Fruit fly (Drosophila melanogaster): ENCODE results near the gene Mob2.

Gene Mob2

DNA sequence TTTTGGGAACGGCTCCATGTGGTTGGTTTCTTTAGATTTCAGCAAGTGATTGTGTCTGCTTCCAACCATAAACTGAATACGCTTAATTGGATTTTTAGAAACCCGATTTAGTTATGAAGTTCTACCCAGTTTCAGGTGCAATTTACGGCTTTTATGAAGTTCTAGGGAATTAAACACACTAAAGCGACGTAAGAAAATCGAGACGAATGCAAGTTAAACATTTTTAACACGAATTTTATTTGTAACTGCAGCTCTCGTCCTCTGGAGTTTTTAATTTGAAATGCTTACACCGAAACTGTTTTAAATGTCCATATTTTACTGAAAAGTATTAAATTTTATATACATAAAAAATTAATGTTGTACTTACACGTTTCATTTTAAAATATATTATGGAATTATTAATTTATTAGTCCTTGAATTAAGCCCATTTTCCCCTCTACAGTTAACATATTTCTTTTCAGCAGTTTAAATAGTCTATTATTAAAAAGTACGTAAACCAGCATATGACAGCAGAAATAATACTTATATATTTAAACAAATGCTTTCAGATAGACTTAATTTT is 2.0 kb upstream of the Mob2 start, which contains the start of the genes CG46412 and CG33267:
Gene CG46412, minus strand, starts transcription at position 101 of the 562 bp plus-strand sequence.
Gene CG33267, plus strand, starts transcription at position 512 of the 562 bp plus-strand sequence.
- no peak for TF ChIP-seq CG10348 (GFP tag; IDR thresholded peaks at IDR 0.05)
- TF ChIP-seq CG9948 (tag; optimal IDR thresholded peaks at IDR 0.05): no peak
- TF ChIP-seq CG32121 (GFP tag; IDR thresholded peaks at IDR 0.05): no peak
- TF ChIP-seq rn (GFP tag; IDR thresholded peaks at IDR 0.05): no peak
- TF ChIP-seq Pif1A (GFP tag; optimal IDR thresholded peaks at IDR 0.05): no peak
- TF ChIP-seq D1 (tag; optimal IDR thresholded peaks at IDR 0.05): no peak
- no peak for TF ChIP-seq CG8301 (tag; optimal IDR thresholded peaks at IDR 0.05)
- TF ChIP-seq CG17806 (tag; optimal IDR thresholded peaks at IDR 0.05): no peak
- no peak for TF ChIP-seq CG13204 (GFP tag; optimal IDR thresholded peaks at IDR 0.05)
- TF ChIP-seq gl (tag; optimal IDR thresholded peaks at IDR 0.05): no peak
- TF ChIP-seq CG14655 (GFP tag; optimal IDR thresholded peaks at IDR 0.05): no peak

DNA sequence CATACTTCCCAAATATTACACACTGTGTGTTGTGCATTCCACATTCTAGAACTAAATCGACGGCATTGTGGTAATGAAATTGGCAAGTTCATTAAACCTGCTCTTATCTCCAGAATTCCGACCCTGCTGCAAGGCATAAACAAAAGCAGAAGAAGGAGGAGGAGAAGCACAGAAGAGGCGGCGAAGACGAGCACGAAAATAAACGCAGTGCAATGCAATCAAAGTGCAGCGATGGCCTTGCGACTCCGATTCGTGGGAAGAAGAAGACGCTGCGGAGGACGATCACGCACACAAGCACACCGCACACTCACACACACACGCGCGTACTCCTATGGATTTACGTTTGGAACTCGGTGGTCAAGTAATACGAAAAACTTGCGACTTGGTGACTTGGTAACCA is 1.1 kb downstream of the Mob2 start:
- TF ChIP-seq Pif1A (GFP tag; optimal IDR thresholded peaks at IDR 0.05) (no peak), Ets98B (GFP tag; IDR thresholded peaks at IDR 0.05) (no peak), D1 (tag; optimal IDR thresholded peaks at IDR 0.05) (no peak), CG15710 (tag; optimal IDR thresholded peaks at IDR 0.05) (no peak), rn (GFP tag; IDR thresholded peaks at IDR 0.05) (no peak), CG13204 (GFP tag; optimal IDR thresholded peaks at IDR 0.05) (peak; percentile 60), Snoo (tag; optimal IDR thresholded peaks at IDR 0.05) (no peak), CG14655 (GFP tag; optimal IDR thresholded peaks at IDR 0.05) (no peak), fd96Ca (GFP tag; IDR thresholded peaks at IDR 0.05) (no peak), CG8159 (tag; optimal IDR thresholded peaks at IDR 0.05) (no peak), EcR (GFP tag; optimal IDR thresholded peaks at IDR 0.05) (peak; percentile 97), CG17806 (tag; optimal IDR thresholded peaks at IDR 0.05) (no peak), CG10348 (GFP tag; IDR thresholded peaks at IDR 0.05) (no peak), CG32121 (GFP tag; IDR thresholded peaks at IDR 0.05) (no peak), gl (tag; optimal IDR thresholded peaks at IDR 0.05) (no peak), CG8301 (tag; optimal IDR thresholded peaks at IDR 0.05) (no peak), CG4496 (GFP tag; IDR thresholded peaks at IDR 0.05) (0 out of 3 replicates have a peak, but pooled peaks have one; percentile 9)

DNA sequence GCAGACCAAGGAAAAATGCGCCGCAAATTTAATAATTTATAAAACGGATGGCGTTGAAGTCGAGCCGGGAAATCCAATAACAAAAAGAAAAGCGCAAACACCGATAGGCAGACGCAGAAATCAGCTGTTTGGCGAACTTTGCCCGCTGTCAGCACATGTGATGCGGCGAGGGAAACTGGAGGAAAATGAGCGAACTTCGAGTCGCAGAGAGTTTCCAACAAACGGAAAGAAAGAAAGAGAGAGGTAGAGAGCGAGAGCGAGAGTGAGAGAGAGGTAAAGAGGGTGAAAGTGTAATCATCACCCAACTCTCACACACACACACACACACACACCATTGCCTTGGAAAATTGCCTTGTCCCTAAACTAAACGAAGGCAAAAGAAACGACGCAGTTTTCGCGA is 4.8 kb downstream of the Mob2 start:
- TF ChIP-seq Pif1A (GFP tag; optimal IDR thresholded peaks at IDR 0.05) (peak; percentile 50), fd96Ca (GFP tag; IDR thresholded peaks at IDR 0.05) (peak; percentile 78), CG14655 (GFP tag; optimal IDR thresholded peaks at IDR 0.05) (peak; percentile 77), rn (GFP tag; IDR thresholded peaks at IDR 0.05) (no peak), CG32121 (GFP tag; IDR thresholded peaks at IDR 0.05) (peak; percentile 26; the same call in 1 of the 2 replicates), CG9948 (tag; optimal IDR thresholded peaks at IDR 0.05) (peak; percentile 9), CG8159 (tag; optimal IDR thresholded peaks at IDR 0.05) (peak; percentile 9), EcR (GFP tag; optimal IDR thresholded peaks at IDR 0.05) (peak; percentile 6), Snoo (tag; optimal IDR thresholded peaks at IDR 0.05) (no peak), gl (tag; optimal IDR thresholded peaks at IDR 0.05) (peak; percentile 89), CG10348 (GFP tag; IDR thresholded peaks at IDR 0.05) (no peak), D1 (tag; optimal IDR thresholded peaks at IDR 0.05) (no peak), Pif1B (GFP tag; optimal IDR thresholded peaks at IDR 0.05) (peak; percentile 6), CG8301 (tag; optimal IDR thresholded peaks at IDR 0.05) (peak; percentile 73), CG15710 (tag; optimal IDR thresholded peaks at IDR 0.05) (no peak), CG13204 (GFP tag; optimal IDR thresholded peaks at IDR 0.05) (peak; percentile 73), CG4496 (GFP tag; IDR thresholded peaks at IDR 0.05) (peak; percentile 74), CG12605 (GFP tag; IDR thresholded peaks at IDR 0.05) (peak; percentile 84), CG17806 (tag; optimal IDR thresholded peaks at IDR 0.05) (peak; percentile 21), CG34367 (tag; optimal IDR thresholded peaks at IDR 0.05) (peak; percentile 33), Ets98B (GFP tag; IDR thresholded peaks at IDR 0.05) (peak; percentile 76)

DNA sequence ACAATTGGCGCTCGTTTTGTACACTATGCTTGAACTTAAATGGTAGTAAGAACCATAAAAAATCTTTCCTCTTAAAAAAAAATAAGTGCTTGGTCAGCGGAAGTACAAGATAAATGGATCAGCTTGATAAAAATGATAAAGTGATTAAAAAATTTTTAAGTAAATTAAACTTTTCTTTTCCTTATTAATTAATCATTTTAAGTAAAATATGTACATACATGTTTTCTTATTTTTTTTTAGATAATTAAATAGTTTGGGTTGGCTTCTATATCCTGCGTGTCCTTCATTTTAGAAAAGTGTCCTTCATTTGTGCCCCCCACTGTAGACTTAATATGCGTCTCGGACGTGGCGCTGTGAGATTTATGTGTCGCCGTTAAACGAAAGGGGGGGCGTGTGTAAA is 5.4 kb downstream of the Mob2 start:
- no peak for TF ChIP-seq rn (GFP tag; IDR thresholded peaks at IDR 0.05)
- TF ChIP-seq CG9948 (tag; optimal IDR thresholded peaks at IDR 0.05): peak; percentile 8
- no peak for TF ChIP-seq CG17806 (tag; optimal IDR thresholded peaks at IDR 0.05)

DNA sequence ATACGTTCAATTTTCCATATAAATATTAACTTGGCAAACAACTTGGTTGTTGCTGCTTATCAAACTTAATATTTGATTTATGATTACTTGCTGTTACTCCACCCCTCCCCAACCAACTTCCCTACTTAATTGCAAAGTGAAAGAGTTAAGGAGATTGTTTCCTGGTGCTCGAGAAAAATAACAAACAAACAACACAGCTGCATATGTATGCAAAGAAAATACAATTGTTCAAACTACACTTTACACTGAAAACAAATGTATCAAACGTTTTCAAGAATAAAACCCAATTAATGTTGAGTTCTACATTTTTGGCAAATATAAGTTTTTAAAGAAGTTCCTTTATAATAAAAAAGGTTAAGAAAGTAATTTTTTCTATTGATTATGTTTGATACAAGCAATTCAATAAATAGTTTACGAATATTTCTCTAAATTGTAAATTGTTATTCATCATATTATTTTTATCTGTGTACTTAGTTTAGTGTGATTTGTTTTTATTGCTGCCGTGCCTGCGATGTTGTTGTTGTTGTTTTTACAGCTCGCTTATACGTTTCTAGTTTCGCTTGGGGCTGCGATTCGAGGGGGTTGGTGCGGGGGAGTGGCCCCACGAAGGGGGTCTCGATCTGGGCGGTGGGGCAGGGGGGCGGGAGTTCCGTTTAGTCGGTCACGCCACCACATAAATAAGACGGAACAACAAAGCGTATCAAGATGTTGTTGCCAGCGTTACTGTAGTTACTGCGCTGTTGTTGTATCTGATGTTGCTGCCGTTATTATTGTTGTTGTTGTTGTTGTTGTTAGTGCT is 6.2 kb downstream of the Mob2 start:
- TF ChIP-seq fd96Ca (GFP tag; IDR thresholded peaks at IDR 0.05): peak; percentile 69; the same call in 1 of the 3 replicates
- TF ChIP-seq CG8301 (tag; optimal IDR thresholded peaks at IDR 0.05): peak; percentile 82
- TF ChIP-seq CG4496 (GFP tag; IDR thresholded peaks at IDR 0.05): peak; percentile 48; the same call in 1 of the 3 replicates
- TF ChIP-seq D1 (tag; optimal IDR thresholded peaks at IDR 0.05): peak; percentile 17
- TF ChIP-seq CG8159 (tag; optimal IDR thresholded peaks at IDR 0.05): peak; percentile 75
- peak; percentile 73 for TF ChIP-seq CG9948 (tag; optimal IDR thresholded peaks at IDR 0.05)
- peak; percentile 55 for TF ChIP-seq CG13204 (GFP tag; optimal IDR thresholded peaks at IDR 0.05)
- peak; percentile 54 for TF ChIP-seq CG15710 (tag; optimal IDR thresholded peaks at IDR 0.05)
- peak; percentile 47; the same call in 1 of the 2 replicates for TF ChIP-seq CG12605 (GFP tag; IDR thresholded peaks at IDR 0.05)
- TF ChIP-seq Ets98B (GFP tag; IDR thresholded peaks at IDR 0.05): peak; percentile 28; the same call in 1 of the 2 replicates
- peak; percentile 71 for TF ChIP-seq CG14655 (GFP tag; optimal IDR thresholded peaks at IDR 0.05)
- TF ChIP-seq CG34367 (tag; optimal IDR thresholded peaks at IDR 0.05): peak; percentile 28
- no peak for TF ChIP-seq CG10348 (GFP tag; IDR thresholded peaks at IDR 0.05)
- TF ChIP-seq rn (GFP tag; IDR thresholded peaks at IDR 0.05): no peak
- TF ChIP-seq Pif1B (GFP tag; optimal IDR thresholded peaks at IDR 0.05): no peak
- TF ChIP-seq gl (tag; optimal IDR thresholded peaks at IDR 0.05): peak; percentile 62
- TF ChIP-seq CG17806 (tag; optimal IDR thresholded peaks at IDR 0.05): peak; percentile 66
- peak; percentile 9 for TF ChIP-seq EcR (GFP tag; optimal IDR thresholded peaks at IDR 0.05)
- TF ChIP-seq CG32121 (GFP tag; IDR thresholded peaks at IDR 0.05): peak; percentile 75
- no peak for TF ChIP-seq Pif1A (GFP tag; optimal IDR thresholded peaks at IDR 0.05)
- TF ChIP-seq Snoo (tag; optimal IDR thresholded peaks at IDR 0.05): no peak

Data from whole organism, pupa.